Fruit fly (Drosophila melanogaster) whole organism, embryonic: Measurements from ENCODE around the gene CG5447.

Experiments
- Asciz ChIP-seq: fragments of 200-800 bp; sonication (Bioruptor generic); optimal IDR thresholded peaks from 2 replicates; lab custom pipeline; 2017; ENCODE audit warnings: missing biosample characterization, mild to moderate bottlenecking, missing genetic modification characterization, missing genetic modification reagents
- Awh ChIP-seq: fragments of 200-800 bp; sonication (Bioruptor generic); IDR thresholded peaks from 2 replicates; pipeline ENCODE4, ENCODE4 v1.3.6; 2022; ENCODE audit warnings: missing biosample characterization, missing genetic modification characterization
- CG10267 ChIP-seq: fragments of 200-800 bp; sonication (Bioruptor generic); optimal IDR thresholded peaks from 2 replicates; lab custom pipeline; 2018; ENCODE audit warnings: missing biosample characterization, mild to moderate bottlenecking, missing genetic modification characterization, moderate library complexity
- CG12104 ChIP-seq: fragments of 200-800 bp; sonication (Bioruptor generic); optimal IDR thresholded peaks from 3 replicates; lab custom pipeline; 2016; ENCODE audit warnings: missing biosample characterization, missing genetic modification characterization
- CG14965 ChIP-seq: fragments of 200-800 bp; sonication (Bioruptor generic); optimal IDR thresholded peaks from 2 replicates; lab custom pipeline; 2016; ENCODE audit warnings: missing biosample characterization, missing genetic modification characterization, borderline replicate concordance
- CG15073 ChIP-seq: fragments of 200-800 bp; sonication (Bioruptor generic); optimal IDR thresholded peaks from 2 replicates; lab custom pipeline; 2016; ENCODE audit warnings: missing biosample characterization, missing genetic modification characterization
- CG16779 ChIP-seq: fragments of 200-800 bp; sonication (Bioruptor generic); IDR thresholded peaks from 2 replicates; pipeline ENCODE4 v1.3.6; 2022; ENCODE audit warnings: missing biosample characterization, missing genetic modification characterization
- CG16815 ChIP-seq: fragments of 200-800 bp; sonication (Bioruptor generic); optimal IDR thresholded peaks from 3 replicates; lab custom pipeline; 2017; ENCODE audit warnings: missing biosample characterization, mild to moderate bottlenecking, missing genetic modification characterization
- CG33557 ChIP-seq: fragments of 200-800 bp; sonication (Bioruptor generic); optimal IDR thresholded peaks from 2 replicates; lab custom pipeline; 2019; ENCODE audit warnings: missing biosample characterization, mild to moderate bottlenecking, missing genetic modification characterization, moderate library complexity
- CG6175 ChIP-seq: fragments of 200-800 bp; sonication (Bioruptor generic); IDR thresholded peaks from 3 replicates; pipeline ENCODE4 v1.3.6; 2022; ENCODE audit warnings: missing biosample characterization, missing genetic modification characterization
- CG7372 ChIP-seq: fragments of 200-800 bp; sonication (Bioruptor generic); IDR thresholded peaks from 2 replicates; pipeline ENCODE4 v1.3.6; 2022; ENCODE audit warnings: missing biosample characterization, missing genetic modification characterization
- CG7928 ChIP-seq: fragments of 200-800 bp; sonication (Bioruptor generic); optimal IDR thresholded peaks from 2 replicates; lab custom pipeline; 2017; ENCODE audit warnings: missing biosample characterization, mild to moderate bottlenecking, missing genetic modification characterization
- CG8281 ChIP-seq: fragments of 200-800 bp; sonication (Bioruptor generic); optimal IDR thresholded peaks from 2 replicates; lab custom pipeline; 2018; ENCODE audit warnings: missing biosample characterization, mild to moderate bottlenecking, missing genetic modification characterization, moderate library complexity
- CG9817 ChIP-seq: fragments of 200-800 bp; sonication (Bioruptor generic); optimal IDR thresholded peaks from 2 replicates; lab custom pipeline; 2018; ENCODE audit warnings: missing biosample characterization, mild to moderate bottlenecking, missing genetic modification characterization, moderate library complexity
- CoRest ChIP-seq: fragments of 200-800 bp; sonication (Bioruptor generic); optimal IDR thresholded peaks from 3 replicates; lab custom pipeline; 2018; ENCODE audit warnings: missing biosample characterization, mild to moderate bottlenecking, missing genetic modification characterization, moderate library complexity
- Dip3 ChIP-seq: fragments of 200-800 bp; sonication (Bioruptor generic); optimal IDR thresholded peaks from 3 replicates; lab custom pipeline; 2016; ENCODE audit warnings: missing biosample characterization, missing genetic modification characterization
- E2f2 ChIP-seq: fragments of 200-800 bp; sonication (Bioruptor generic); IDR thresholded peaks from 2 replicates; pipeline ENCODE4 v1.3.6; 2022; ENCODE audit warnings: missing biosample characterization, missing genetic modification characterization
- Hand ChIP-seq: fragments of 200-800 bp; sonication (Bioruptor generic); optimal IDR thresholded peaks from 2 replicates; lab custom pipeline; 2017; ENCODE audit warnings: mild to moderate bottlenecking, missing biosample characterization, missing genetic modification reagents, missing genetic modification characterization
- HmgZ ChIP-seq: fragments of 200-800 bp; sonication (Bioruptor generic); optimal IDR thresholded peaks from 2 replicates; lab custom pipeline; 2018; ENCODE audit warnings: missing biosample characterization, mild to moderate bottlenecking, missing genetic modification characterization
- Hr3 ChIP-seq: fragments of 200-800 bp; sonication (Bioruptor generic); optimal IDR thresholded peaks from 3 replicates; lab custom pipeline; 2016; ENCODE audit warnings: missing biosample characterization, missing genetic modification characterization
- MESR4 ChIP-seq: fragments of 200-800 bp; sonication (Bioruptor generic); optimal IDR thresholded peaks from 2 replicates; lab custom pipeline; 2018; ENCODE audit warnings: missing biosample characterization, mild to moderate bottlenecking, missing genetic modification characterization, moderate library complexity
- Med ChIP-seq: fragments of 200-800 bp; sonication (Bioruptor generic); peaks from one replicate; lab custom pipeline; 2016; ENCODE audit warnings: missing biosample characterization, missing genetic modification characterization, mild to moderate bottlenecking, inconsistent platforms, moderate library complexity
- NfI ChIP-seq: fragments of 200-800 bp; sonication (Bioruptor generic); optimal IDR thresholded peaks from 3 replicates; lab custom pipeline; 2018; ENCODE audit warnings: missing biosample characterization, mild to moderate bottlenecking, missing genetic modification characterization, moderate library complexity
- Rx ChIP-seq: fragments of 200-800 bp; sonication (Bioruptor generic); IDR thresholded peaks from 2 replicates; pipeline ENCODE4 v1.3.6; 2022; ENCODE audit warnings: missing biosample characterization, missing genetic modification characterization
- Sin3A ChIP-seq: fragments of >200 bp; optimal IDR thresholded peaks from 2 replicates; lab custom pipeline; 2018
- Trl ChIP-seq, 3 experiments: fragments of >200 bp in 2 of 3; fragments of 200-800 bp in 1 of 3; sonication (Bioruptor generic) in 1 of 3; optimal IDR thresholded peaks; 2 replicates in 1 of 3; 3 replicates in 2 of 3; lab custom pipeline; 2016 to 2017; ENCODE audit warnings: missing biosample characterization in 1 of 3, missing genetic modification characterization in 1 of 3
- ap ChIP-seq: fragments of 200-800 bp; sonication (Bioruptor generic); IDR thresholded peaks from 2 replicates; pipeline ENCODE4 v1.3.6; 2022; ENCODE audit warnings: missing biosample characterization, missing genetic modification characterization
- bsh ChIP-seq, 2 experiments: fragments of 200-800 bp; sonication (Bioruptor generic); optimal IDR thresholded peaks; 2 replicates each; lab custom pipeline; 2017 to 2018; ENCODE audit warnings: mild to moderate bottlenecking in 2 of 2, missing biosample characterization in 2 of 2, missing genetic modification characterization in 2 of 2, moderate library complexity in 1 of 2
- cwo ChIP-seq: fragments of 200-800 bp; sonication (Bioruptor generic); optimal IDR thresholded peaks from 3 replicates; lab custom pipeline; 2017; ENCODE audit warnings: missing biosample characterization, missing genetic modification characterization, mild to moderate bottlenecking, moderate library complexity, missing genetic modification reagents
- disco-r ChIP-seq: fragments of 200-800 bp; sonication (Bioruptor generic); optimal IDR thresholded peaks from 2 replicates; lab custom pipeline; 2016; ENCODE audit warnings: missing biosample characterization, missing genetic modification characterization
- dmrt11E ChIP-seq: fragments of 200-800 bp; sonication (Bioruptor generic); optimal IDR thresholded peaks from 3 replicates; lab custom pipeline; 2018; ENCODE audit warnings: missing biosample characterization, mild to moderate bottlenecking, missing genetic modification characterization, moderate library complexity
- exex ChIP-seq: fragments of 200-800 bp; sonication (Bioruptor generic); optimal IDR thresholded peaks from 4 replicates; lab custom pipeline; 2018; ENCODE audit warnings: missing biosample characterization, mild to moderate bottlenecking, missing genetic modification characterization, moderate library complexity
- fd102C ChIP-seq: fragments of 200-800 bp; sonication (Bioruptor generic); optimal IDR thresholded peaks from 2 replicates; lab custom pipeline; 2018; ENCODE audit warnings: missing biosample characterization, mild to moderate bottlenecking, missing genetic modification characterization, moderate library complexity
- gem ChIP-seq: fragments of 200-800 bp; sonication (Bioruptor generic); optimal IDR thresholded peaks from 2 replicates; lab custom pipeline; 2019; ENCODE audit warnings: missing biosample characterization, mild to moderate bottlenecking, missing genetic modification characterization, moderate library complexity
- hth ChIP-seq: fragments of >200 bp; optimal IDR thresholded peaks from 2 replicates; lab custom pipeline; 2017; ENCODE audit warnings: inconsistent platforms
- jigr1 ChIP-seq: fragments of 200-800 bp; sonication (Bioruptor generic); IDR thresholded peaks from 3 replicates; pipeline ENCODE4 v1.3.6; 2022; ENCODE audit warnings: missing biosample characterization, missing genetic modification characterization
- jumu ChIP-seq: fragments of 200-800 bp; sonication (Bioruptor generic); optimal IDR thresholded peaks from 3 replicates; lab custom pipeline; 2016; ENCODE audit warnings: missing biosample characterization, missing genetic modification characterization
- knrl ChIP-seq: fragments of 200-800 bp; sonication (Bioruptor generic); IDR thresholded peaks from 3 replicates; pipeline ENCODE4 v1.3.6; 2022; ENCODE audit warnings: missing biosample characterization, missing genetic modification characterization; ENCODE audit not compliant: partially characterized antibody
- pros ChIP-seq: fragments of 200-800 bp; sonication (Bioruptor generic); optimal IDR thresholded peaks from 3 replicates; lab custom pipeline; 2019; ENCODE audit warnings: missing biosample characterization, mild to moderate bottlenecking, missing genetic modification characterization, moderate library complexity
- salm ChIP-seq: fragments of 200-800 bp; sonication (Bioruptor generic); optimal IDR thresholded peaks from 2 replicates; lab custom pipeline; 2018; ENCODE audit warnings: missing biosample characterization, mild to moderate bottlenecking, missing genetic modification characterization
- sim ChIP-seq: fragments of 200-800 bp; sonication (Bioruptor generic); IDR thresholded peaks from 2 replicates; pipeline ENCODE4 v1.3.6; 2022; ENCODE audit warnings: missing biosample characterization, missing genetic modification characterization
- sob ChIP-seq: fragments of 200-800 bp; sonication (Bioruptor generic); IDR thresholded peaks from 2 replicates; pipeline ENCODE4 v1.3.6; 2022; ENCODE audit warnings: missing biosample characterization, missing genetic modification characterization
- tgo ChIP-seq: fragments of 200-800 bp; sonication (Bioruptor generic); IDR thresholded peaks from 3 replicates; pipeline ENCODE4 v1.3.6; 2022; ENCODE audit warnings: missing biosample characterization, missing genetic modification characterization
- tll ChIP-seq, 2 experiments: fragments of 200-800 bp in 1 of 2; fragments of >200 bp in 1 of 2; sonication (Bioruptor generic) in 1 of 2; optimal IDR thresholded peaks; 2 replicates each; lab custom pipeline; 2017 to 2019; ENCODE audit warnings: missing biosample characterization in 2 of 2, missing genetic modification characterization in 2 of 2, mild to moderate bottlenecking in 1 of 2, moderate library complexity in 1 of 2
- toy ChIP-seq: fragments of 200-800 bp; sonication (Bioruptor generic); IDR thresholded peaks from 2 replicates; pipeline ENCODE4 v1.3.6; 2022; ENCODE audit warnings: missing biosample characterization, missing genetic modification characterization
- trh ChIP-seq: fragments of 200-800 bp; sonication (Bioruptor generic); optimal IDR thresholded peaks from 2 replicates; lab custom pipeline; 2016; ENCODE audit warnings: missing biosample characterization, missing genetic modification characterization
- vnd ChIP-seq: fragments of 200-800 bp; sonication (Bioruptor generic); IDR thresholded peaks from 3 replicates; pipeline ENCODE4 v1.3.6; 2022; ENCODE audit warnings: missing biosample characterization, missing genetic modification characterization; ENCODE audit not compliant: partially characterized antibody
- wor ChIP-seq: fragments of 200-800 bp; sonication (Bioruptor generic); IDR thresholded peaks from 2 replicates; pipeline ENCODE4 v1.3.6; 2022; ENCODE audit warnings: missing biosample characterization, missing genetic modification characterization

Gene CG5447

dm6 chr3R:26452345-26452744 lies at the start of gene CG5447 (continued):
- TF ChIP-seq MESR4 (peak; percentile 80), Sin3A (lab: Kevin White, UChicago) (peak; percentile 15)

- TF ChIP-seq NfI (GFP tag; lab: Kevin White, UChicago) = no peak
- TF ChIP-seq E2f2 (GFP tag; lab: Robert Waterston, UW) = no peak
- TF ChIP-seq vnd (GFP tag; lab: Robert Waterston, UW) = no peak
- TF ChIP-seq gem = no peak
- no peak for TF ChIP-seq tll (GFP tag; optimal IDR thresholded peaks at IDR 0.05; lab: Kevin White, UChicago)
- TF ChIP-seq CG16815 (GFP tag; lab: Kevin White, UChicago) = no peak
- no peak for TF ChIP-seq CG6175 (GFP tag; lab: Robert Waterston, UW)
- no peak for TF ChIP-seq CG15073 (GFP tag; lab: Kevin White, UChicago)
- no peak for TF ChIP-seq Hr3
- no peak for TF ChIP-seq CG14965 (GFP tag; lab: Kevin White, UChicago)
- TF ChIP-seq trh (GFP tag; lab: Kevin White, UChicago) = no peak
- no peak for TF ChIP-seq Med (GFP tag; lab: Kevin White, UChicago)
- TF ChIP-seq, all 482 proteins: peak for 0
These were observed 48.8 kb upstream of the CG5447 start, which contains the start of gene ppk15 for dm6 chr3R:26403556-26403955. TSS of gene ppk15 (minus strand) at chr3R:26403656.

- peak; percentile 29; the same call in 1 of the 2 replicates for TF ChIP-seq sob (GFP tag; lab: Robert Waterston, UW)
- no peak for TF ChIP-seq exex
- TF ChIP-seq salm (tag; lab: Kevin White, UChicago) = no peak
- no peak for TF ChIP-seq HmgZ (tag; lab: Kevin White, UChicago)
- no peak for TF ChIP-seq Trl (optimal IDR thresholded peaks at IDR 0.05; lab: Kevin White, UChicago)
- TF ChIP-seq Trl (GFP tag; optimal IDR thresholded peaks at IDR 0.05; lab: Kevin White, UChicago) = no peak
- TF ChIP-seq CG10267 = no peak
- TF ChIP-seq Asciz (GFP tag; lab: Kevin White, UChicago) = no peak
- TF ChIP-seq cwo (GFP tag; lab: Kevin White, UChicago) = peak; percentile 18
- TF ChIP-seq knrl (GFP tag; lab: Robert Waterston, UW) = no peak
- TF ChIP-seq CG8281 = no peak
- TF ChIP-seq dmrt11E = no peak
- TF ChIP-seq sim (GFP tag; lab: Robert Waterston, UW) = no peak
- TF ChIP-seq jigr1 (GFP tag; lab: Robert Waterston, UW) = no peak
- TF ChIP-seq bsh (GFP tag; optimal IDR thresholded peaks at IDR 0.05; lab: Kevin White, UChicago) = no peak
- no peak for TF ChIP-seq Hand (GFP tag; lab: Kevin White, UChicago)
- no peak for TF ChIP-seq CG7928 (GFP tag; lab: Kevin White, UChicago)
- no peak for TF ChIP-seq Awh (GFP tag; lab: Robert Waterston, UW)
- no peak for TF ChIP-seq ap (GFP tag; lab: Robert Waterston, UW)
- TF ChIP-seq CG7372 (GFP tag; lab: Robert Waterston, UW) = no peak
- no peak for TF ChIP-seq toy (GFP tag; lab: Robert Waterston, UW)
- TF ChIP-seq CoRest (tag; lab: Kevin White, UChicago) = no peak
- peak; percentile 5 for TF ChIP-seq CG9817 (tag; lab: Kevin White, UChicago)
- no peak for TF ChIP-seq vnd (GFP tag; lab: Robert Waterston, UW)
- TF ChIP-seq jumu (GFP tag; lab: Kevin White, UChicago) = no peak
- no peak for TF ChIP-seq CG16779 (GFP tag; lab: Robert Waterston, UW)
- TF ChIP-seq CG12104 (GFP tag; lab: Kevin White, UChicago) = no peak
- TF ChIP-seq disco-r (GFP tag; lab: Kevin White, UChicago) = no peak
- no peak for TF ChIP-seq Dip3 (GFP tag; lab: Kevin White, UChicago)
- TF ChIP-seq E2f2 (GFP tag; lab: Robert Waterston, UW) = no peak
- TF ChIP-seq wor (GFP tag; lab: Robert Waterston, UW) = no peak
- no peak for TF ChIP-seq CG33557 (GFP tag; lab: Kevin White, UChicago)
- TF ChIP-seq Rx = no peak
- TF ChIP-seq hth (lab: Kevin White, UChicago) = no peak
- no peak for TF ChIP-seq fd102C
- TF ChIP-seq tgo = peak; percentile 50; the same call in 2 of the 3 replicates
- TF ChIP-seq pros (GFP tag; lab: Kevin White, UChicago) = no peak
These were observed 42.6 kb upstream of the CG5447 start for dm6 chr3R:26409780-26410179.
